Worm (Caenorhabditis elegans) whole organism, mixed stage, embryonic: ENCODE data around the gene fbxb-20.

Experiments used
- M03D4.4 ChIP-seq: sonication (generic microtip); optimal IDR thresholded peaks from 2 replicates; lab custom pipeline; 2017; ENCODE audit warnings: mild to moderate bottlenecking, missing genetic modification characterization, missing compliant biosample characterization
- bed-3 ChIP-seq: fragments of 200-800 bp; sonication (Bioruptor generic); optimal IDR thresholded peaks from 3 replicates; lab custom pipeline; 2018; ENCODE audit warnings: mild to moderate bottlenecking, missing genetic modification characterization, moderate library complexity, missing compliant biosample characterization
- blmp-1 ChIP-seq: fragments of 150-350 bp; optimal IDR thresholded peaks from 2 replicates; lab custom pipeline; 2014; ENCODE audit warnings: missing biosample characterization, missing genetic modification characterization
- ceh-39 ChIP-seq: fragments of 150-350 bp; optimal IDR thresholded peaks from 2 replicates; lab custom pipeline; 2014; ENCODE audit warnings: missing biosample characterization, missing genetic modification characterization
- ceh-43 ChIP-seq: fragments of 200-800 bp; sonication (Bioruptor generic); optimal IDR thresholded peaks from 2 replicates; lab custom pipeline; 2018; ENCODE audit warnings: mild to moderate bottlenecking, missing genetic modification characterization, moderate library complexity, missing compliant biosample characterization
- ceh-83 ChIP-seq: fragments of 200-800 bp; sonication (Bioruptor generic); optimal IDR thresholded peaks from 2 replicates; lab custom pipeline; 2018; ENCODE audit warnings: mild to moderate bottlenecking, missing genetic modification characterization, missing compliant biosample characterization
- ces-1 ChIP-seq: fragments of 150-350 bp; optimal IDR thresholded peaks from 2 replicates; lab custom pipeline; 2014; ENCODE audit warnings: missing biosample characterization, missing genetic modification reagents, missing genetic modification characterization
- drap-1 ChIP-seq: fragments of 200-800 bp; sonication (Bioruptor generic); optimal IDR thresholded peaks from 3 replicates; lab custom pipeline; 2018; ENCODE audit warnings: mild to moderate bottlenecking, missing genetic modification characterization, missing compliant biosample characterization
- elt-1 ChIP-seq: sonication (generic microtip); optimal IDR thresholded peaks from 2 replicates; lab custom pipeline; 2017; ENCODE audit warnings: missing genetic modification characterization, mild to moderate bottlenecking, missing compliant biosample characterization, antibody characterized with exemption, moderate library complexity, borderline replicate concordance; ENCODE audit not compliant: insufficient read depth
- elt-3 ChIP-seq: fragments of 150-350 bp; optimal IDR thresholded peaks from 2 replicates; lab custom pipeline; 2014; ENCODE audit warnings: missing biosample characterization, missing genetic modification characterization
- flh-1 ChIP-seq: fragments of 200-800 bp; sonication (Bioruptor generic); optimal IDR thresholded peaks from 2 replicates; lab custom pipeline; 2018; ENCODE audit warnings: mild to moderate bottlenecking, missing genetic modification characterization, moderate library complexity, missing compliant biosample characterization
- ham-2 ChIP-seq: fragments of 200-800 bp; sonication (Bioruptor generic); optimal IDR thresholded peaks from 2 replicates; lab custom pipeline; 2018; ENCODE audit warnings: mild to moderate bottlenecking, missing genetic modification characterization, missing compliant biosample characterization
- hlh-1 ChIP-seq: fragments of 150-350 bp; optimal IDR thresholded peaks from 2 replicates; lab custom pipeline; 2014; ENCODE audit warnings: missing biosample characterization, missing genetic modification reagents, missing genetic modification characterization
- lin-13 ChIP-seq: fragments of 150-350 bp; optimal IDR thresholded peaks from 2 replicates; lab custom pipeline; 2014; ENCODE audit warnings: missing biosample characterization, missing genetic modification characterization
- lin-32 ChIP-seq: fragments of 200-800 bp; sonication (Bioruptor generic); optimal IDR thresholded peaks from 2 replicates; lab custom pipeline; 2018; ENCODE audit warnings: mild to moderate bottlenecking, missing genetic modification characterization, missing compliant biosample characterization
- lsy-2 ChIP-seq: fragments of 150-350 bp; optimal IDR thresholded peaks from 2 replicates; lab custom pipeline; 2014; ENCODE audit warnings: missing biosample characterization, missing genetic modification characterization
- mab-5 ChIP-seq: fragments of 150-350 bp; optimal IDR thresholded peaks from 2 replicates; lab custom pipeline; 2014; ENCODE audit warnings: missing biosample characterization, missing genetic modification characterization
- mep-1 ChIP-seq: fragments of 150-350 bp; optimal IDR thresholded peaks from 2 replicates; lab custom pipeline; 2017; ENCODE audit warnings: missing biosample characterization, missing genetic modification reagents, missing genetic modification characterization, inconsistent platforms
- mls-2 ChIP-seq: sonication (generic microtip); optimal IDR thresholded peaks from 2 replicates; lab custom pipeline; 2016; ENCODE audit warnings: mild to moderate bottlenecking, missing genetic modification characterization, moderate library complexity, missing compliant biosample characterization
- nhr-12 ChIP-seq: fragments of 150-350 bp; optimal IDR thresholded peaks from 2 replicates; lab custom pipeline; 2014; ENCODE audit warnings: missing biosample characterization, missing genetic modification characterization
- nhr-2 ChIP-seq: fragments of 150-350 bp; optimal IDR thresholded peaks from 2 replicates; lab custom pipeline; 2014; ENCODE audit warnings: missing biosample characterization, missing genetic modification characterization
- nhr-237 ChIP-seq: fragments of 150-350 bp; optimal IDR thresholded peaks from 2 replicates; lab custom pipeline; 2014; ENCODE audit warnings: missing biosample characterization, missing genetic modification characterization
- nhr-28 ChIP-seq: fragments of 150-350 bp; optimal IDR thresholded peaks from 2 replicates; lab custom pipeline; 2014; ENCODE audit warnings: missing biosample characterization, missing genetic modification characterization
- nhr-76 ChIP-seq: sonication (generic microtip); optimal IDR thresholded peaks from 2 replicates; lab custom pipeline; 2017; ENCODE audit warnings: missing biosample characterization, missing genetic modification characterization
- pha-4 ChIP-seq: fragments of 150-350 bp; optimal IDR thresholded peaks from 2 replicates; lab custom pipeline; 2018; ENCODE audit warnings: missing biosample characterization, missing genetic modification reagents, missing genetic modification characterization
- sem-2 ChIP-seq: fragments of 200-800 bp; sonication (Bioruptor generic); optimal IDR thresholded peaks from 2 replicates; lab custom pipeline; 2018; ENCODE audit warnings: mild to moderate bottlenecking, missing genetic modification characterization, missing compliant biosample characterization
- snpc-4 ChIP-seq: fragments of 150-350 bp; optimal IDR thresholded peaks from 2 replicates; lab custom pipeline; 2014; ENCODE audit warnings: missing biosample characterization, missing genetic modification characterization
- sptf-1 ChIP-seq: sonication (generic microtip); optimal IDR thresholded peaks from 2 replicates; lab custom pipeline; 2017; ENCODE audit warnings: mild to moderate bottlenecking, missing genetic modification characterization, moderate library complexity, missing compliant biosample characterization
- tbx-8 ChIP-seq: fragments of 200-800 bp; sonication (Bioruptor generic); optimal IDR thresholded peaks from 2 replicates; lab custom pipeline; 2018; ENCODE audit warnings: mild to moderate bottlenecking, missing genetic modification characterization, moderate library complexity, missing compliant biosample characterization
- unc-120 ChIP-seq: sonication (generic microtip); optimal IDR thresholded peaks from 2 replicates; lab custom pipeline; 2017; ENCODE audit warnings: missing genetic modification characterization, missing compliant biosample characterization; ENCODE audit not compliant: poor library complexity, severe bottlenecking
- unc-62 ChIP-seq: fragments of 150-350 bp; optimal IDR thresholded peaks from 2 replicates; lab custom pipeline; 2014; ENCODE audit warnings: missing biosample characterization, missing genetic modification reagents, missing genetic modification characterization
- zip-8 ChIP-seq: fragments of 150-350 bp; optimal IDR thresholded peaks from 2 replicates; lab custom pipeline; 2014; ENCODE audit warnings: missing biosample characterization, missing genetic modification characterization
- ztf-11 ChIP-seq: fragments of 150-350 bp; optimal IDR thresholded peaks from 2 replicates; lab custom pipeline; 2014; ENCODE audit warnings: missing biosample characterization, missing genetic modification characterization

The fbxb-20 gene

DNA sequence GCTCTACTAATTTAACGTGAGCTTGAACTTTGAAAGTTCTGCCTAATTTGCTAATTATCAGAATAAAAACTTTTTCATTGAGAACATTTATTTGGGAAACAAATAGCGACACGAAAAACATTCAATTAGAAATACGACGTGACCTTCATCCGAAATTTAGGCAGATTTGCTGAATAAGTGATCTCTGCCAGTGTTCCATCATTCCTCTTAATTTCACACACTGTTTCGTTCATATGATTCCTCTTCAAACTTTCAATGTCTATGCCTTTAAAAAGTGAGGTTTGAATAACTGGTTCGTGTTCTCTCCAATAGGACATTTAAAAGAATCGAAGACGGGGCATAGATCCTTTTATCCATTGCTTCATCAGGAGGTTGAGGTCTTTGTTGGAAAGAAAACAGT is at the start of gene fbxb-20:
Gene fbxb-20, minus strand, starts transcription at position 101 of the 400 bp plus-strand sequence.
- TF ChIP-seq sem-2 (GFP tag; lab: Kevin White, UChicago): no peak
- no peak for TF ChIP-seq nhr-237 (tag; lab: Kevin White, UChicago)
- no peak for TF ChIP-seq pha-4 (tag; lab: Kevin White, UChicago)
- no peak for TF ChIP-seq nhr-28 (tag; lab: Kevin White, UChicago)
- no peak for TF ChIP-seq lin-32
- no peak for TF ChIP-seq tbx-8 (GFP tag; lab: Kevin White, UChicago)

DNA sequence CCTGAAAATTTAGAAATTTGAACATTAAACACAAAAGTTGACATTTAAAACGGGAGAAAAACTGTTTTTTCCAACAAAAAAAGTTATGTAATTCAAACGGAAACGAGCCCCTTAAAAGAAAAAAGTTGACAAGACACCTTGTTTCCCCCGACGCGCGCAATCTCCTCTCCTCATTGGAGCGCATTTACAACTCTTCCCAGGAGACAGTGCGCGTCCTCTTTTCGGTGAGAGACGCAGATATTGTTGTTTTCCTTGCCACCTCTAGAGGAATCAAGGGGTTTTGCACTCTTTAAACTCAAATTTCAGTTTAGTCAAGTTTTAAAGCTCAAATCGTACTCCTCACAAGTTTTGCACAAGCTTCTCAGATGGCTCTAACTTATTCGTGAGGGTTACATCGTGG is 45.5 kb upstream of the fbxb-20 start, which contains the start of gene F58E1.13:
Gene F58E1.13, minus strand, starts transcription at position 12 of the 400 bp plus-strand sequence.
- TF ChIP-seq mls-2: no peak
- TF ChIP-seq mab-5 (tag; lab: Kevin White, UChicago): no peak
- no peak for TF ChIP-seq lin-13
- no peak for TF ChIP-seq lin-32
- TF ChIP-seq ham-2 (GFP tag; lab: Kevin White, UChicago): no peak
- no peak for TF ChIP-seq snpc-4
- TF ChIP-seq sptf-1 (tag; lab: Kevin White, UChicago): no peak
- TF ChIP-seq ceh-39 (tag; lab: Kevin White, UChicago): no peak

DNA sequence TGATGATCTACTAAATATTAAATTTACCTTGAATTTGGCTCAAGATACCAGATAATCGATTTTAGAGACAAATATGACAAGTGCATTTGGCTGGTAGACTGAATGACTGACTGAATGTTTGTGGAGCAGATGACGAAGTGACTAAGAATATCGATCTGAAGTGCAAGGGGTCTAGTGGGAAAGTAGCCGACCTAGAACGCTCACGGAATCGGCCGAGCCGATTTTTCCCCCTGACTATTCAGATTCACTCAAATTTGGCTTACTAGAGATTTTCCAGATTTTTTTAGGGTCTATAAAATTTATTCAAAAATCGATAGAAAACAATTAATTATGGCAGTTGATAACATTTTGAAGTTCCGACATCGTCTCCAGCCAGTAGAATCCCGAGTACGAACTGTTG is 44.1 kb upstream of the fbxb-20 start, which contains the start of gene fbxc-26:
Gene fbxc-26, minus strand, starts transcription at position 101 of the 400 bp plus-strand sequence.
- TF ChIP-seq lin-13: no peak
- TF ChIP-seq M03D4.4 (tag; lab: Kevin White, UChicago): no peak
- no peak for TF ChIP-seq nhr-28 (tag; lab: Kevin White, UChicago)
- no peak for TF ChIP-seq drap-1
- no peak for TF ChIP-seq flh-1
- no peak for TF ChIP-seq pha-4 (tag; lab: Kevin White, UChicago)
- no peak for TF ChIP-seq ztf-11 (tag; lab: Kevin White, UChicago)
- TF ChIP-seq nhr-12 (tag; lab: Kevin White, UChicago): no peak
- TF ChIP-seq bed-3: no peak
- no peak for TF ChIP-seq unc-120
- no peak for TF ChIP-seq ceh-83 (GFP tag; lab: Kevin White, UChicago)
- no peak for TF ChIP-seq nhr-2 (tag; lab: Kevin White, UChicago)
- TF ChIP-seq blmp-1 (tag; lab: Kevin White, UChicago): no peak
- TF ChIP-seq nhr-237 (tag; lab: Kevin White, UChicago): no peak
- no peak for TF ChIP-seq snpc-4
- no peak for TF ChIP-seq lsy-2 (tag; lab: Kevin White, UChicago)

DNA sequence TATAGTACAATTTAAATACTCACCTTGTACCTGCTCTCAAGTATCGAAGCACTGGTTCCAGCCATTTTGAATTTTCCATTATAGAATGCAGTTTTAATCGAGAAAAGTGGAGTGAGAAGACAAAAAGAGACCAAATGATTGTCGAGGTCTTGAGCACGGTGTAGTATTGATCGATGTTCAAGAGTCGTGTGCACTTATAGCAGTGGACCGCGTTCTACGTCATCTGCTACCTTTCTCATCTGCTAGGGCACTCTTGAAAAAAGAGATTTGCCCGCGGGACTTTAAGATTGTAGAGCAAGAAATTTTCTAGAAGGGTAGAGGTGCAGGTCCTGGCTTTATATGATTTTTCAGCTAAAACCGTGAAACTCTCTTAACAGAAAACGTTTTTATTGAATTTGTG is 42.4 kb upstream of the fbxb-20 start, which contains the start of gene fbxc-21:
Gene fbxc-21, minus strand, starts transcription at position 101 of the 400 bp plus-strand sequence.
- no peak for TF ChIP-seq mep-1
- TF ChIP-seq mab-5 (tag; lab: Kevin White, UChicago): no peak
- TF ChIP-seq zip-8 (tag; lab: Kevin White, UChicago): no peak
- no peak for TF ChIP-seq sem-2 (GFP tag; lab: Kevin White, UChicago)
- TF ChIP-seq sptf-1 (tag; lab: Kevin White, UChicago): no peak
- no peak for TF ChIP-seq ceh-43 (GFP tag; lab: Kevin White, UChicago)
- TF ChIP-seq bed-3: no peak
- no peak for TF ChIP-seq nhr-2 (tag; lab: Kevin White, UChicago)
- no peak for TF ChIP-seq hlh-1 (tag; lab: Kevin White, UChicago)
- TF ChIP-seq blmp-1 (tag; lab: Kevin White, UChicago): no peak
- TF ChIP-seq elt-1 (tag; lab: Kevin White, UChicago): no peak
- no peak for TF ChIP-seq ham-2 (GFP tag; lab: Kevin White, UChicago)
- no peak for TF ChIP-seq flh-1
- no peak for TF ChIP-seq unc-62 (GFP tag; lab: Kevin White, UChicago)
- TF ChIP-seq ces-1 (GFP tag; lab: Kevin White, UChicago): no peak
- TF ChIP-seq M03D4.4 (tag; lab: Kevin White, UChicago): no peak
- no peak for TF ChIP-seq tbx-8 (GFP tag; lab: Kevin White, UChicago)
- no peak for TF ChIP-seq nhr-12 (tag; lab: Kevin White, UChicago)

DNA sequence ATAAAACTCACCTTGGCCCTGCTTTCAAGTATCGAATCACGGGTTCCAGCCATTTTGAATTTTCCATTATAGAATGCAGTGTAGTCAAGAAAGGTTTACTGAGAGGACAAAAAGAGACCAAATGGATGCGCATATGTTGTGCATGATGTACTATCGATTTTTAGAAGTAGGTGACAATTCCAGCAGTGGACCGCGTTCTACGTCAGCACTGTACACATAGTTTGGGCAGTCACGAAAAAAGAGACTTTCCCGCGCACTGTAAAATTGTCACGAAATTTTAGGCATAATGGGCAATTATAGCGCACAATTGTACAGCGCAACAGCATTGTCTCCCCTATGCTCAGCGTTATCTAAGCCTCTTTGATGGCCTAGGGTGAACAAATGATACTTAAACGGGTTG is 40.6 kb upstream of the fbxb-20 start, which contains the start of gene fbxc-22:
Gene fbxc-22, minus strand, starts transcription at position 101 of the 400 bp plus-strand sequence.
- TF ChIP-seq lsy-2 (tag; lab: Kevin White, UChicago) (no peak), blmp-1 (tag; lab: Kevin White, UChicago) (no peak), drap-1 (no peak), ham-2 (GFP tag; lab: Kevin White, UChicago) (no peak), nhr-76 (tag; lab: Kevin White, UChicago) (no peak), mab-5 (tag; lab: Kevin White, UChicago) (no peak), mls-2 (no peak), ceh-43 (GFP tag; lab: Kevin White, UChicago) (no peak), elt-3 (no peak), nhr-28 (tag; lab: Kevin White, UChicago) (no peak)
